Worm (Caenorhabditis elegans): Measurements from ENCODE around the gene C04F5.2.

DNA sequence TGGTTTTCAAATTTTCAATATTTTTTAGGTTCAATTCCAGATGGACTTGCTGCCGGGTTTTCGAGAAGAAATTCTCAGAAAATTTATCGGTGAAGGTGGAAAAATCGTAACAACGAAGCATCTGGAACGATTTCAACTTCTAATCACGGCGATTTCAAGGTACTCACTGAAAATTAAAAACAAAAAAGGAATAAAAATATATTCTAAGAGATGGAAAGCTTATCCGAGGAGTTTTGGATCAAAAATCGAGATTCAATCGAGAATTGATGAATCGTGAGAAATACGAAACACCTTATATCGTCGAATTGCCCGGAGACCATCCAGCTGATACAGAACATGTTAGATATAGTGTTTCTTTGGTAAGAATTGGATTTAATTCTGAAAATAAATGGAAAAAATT, 44.7 kb downstream of the C04F5.2 start, which contains the start of gene K11D12.12:
- TF ChIP-seq ZK185.1 (tag; optimal IDR thresholded peaks at IDR 0.05; ENCODE audit: poor library complexity, severe bottlenecking) (no peak), F57C9.4 (tag; optimal IDR thresholded peaks at IDR 0.05) (no peak), pha-4 (tag; optimal IDR thresholded peaks at IDR 0.05) (no peak), chd-7 (tag; optimal IDR thresholded peaks at IDR 0.05) (no peak), F49E8.2 (tag; optimal IDR thresholded peaks at IDR 0.05; ENCODE audit: insufficient read depth) (no peak), ama-1 (optimal IDR thresholded peaks at IDR 0.05) (no peak), ama-1 (GFP tag; optimal IDR thresholded peaks at IDR 0.05) (no peak), lsy-27 (tag; optimal IDR thresholded peaks at IDR 0.05; ENCODE audit: borderline replicate concordance, insufficient read depth) (no peak), lin-40 (tag; optimal IDR thresholded peaks at IDR 0.05) (no peak), unc-62 (GFP tag; optimal IDR thresholded peaks at IDR 0.05) (no peak), rec-8 (tag; optimal IDR thresholded peaks at IDR 0.05) (no peak)
